Fruit fly (Drosophila melanogaster): ENCODE data around the gene mei-217.

The mei-217 gene

DNA sequence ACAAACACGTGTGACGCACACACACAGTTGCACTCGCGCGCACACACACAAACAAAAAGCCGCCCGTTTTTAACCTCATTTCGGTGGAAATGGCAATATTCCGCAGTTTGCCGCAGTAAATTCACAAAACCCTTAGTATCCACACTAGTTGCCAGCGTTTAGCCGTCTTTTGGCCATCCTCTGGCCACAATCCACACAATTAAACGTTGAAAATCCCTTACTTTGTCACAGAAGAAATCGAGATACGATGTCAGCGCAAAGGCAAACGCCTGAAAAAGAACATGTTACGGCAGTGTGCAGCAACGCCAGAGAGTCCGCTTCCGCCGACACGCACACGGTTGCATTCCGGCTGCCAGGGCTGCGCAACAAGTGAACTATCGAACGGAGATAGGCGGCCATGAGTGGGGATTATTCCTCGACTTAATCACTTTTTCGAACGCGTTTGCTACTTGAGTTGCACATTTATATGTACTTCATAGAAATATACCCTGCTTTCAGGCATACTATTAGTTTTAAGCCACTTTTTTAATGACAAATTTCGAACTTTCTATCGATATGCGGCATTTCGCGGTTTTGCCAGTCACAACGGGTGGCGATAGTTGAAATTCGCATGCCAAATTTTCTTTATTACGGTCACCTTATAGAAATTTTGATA lies 5.3 kb upstream of the mei-217 start, which contains the start of gene RpS5a (continued):
- TF ChIP-seq CG10543 (GFP tag; optimal IDR thresholded peaks at IDR 0.05) (peak; percentile 92), Usf (GFP tag; optimal IDR thresholded peaks at IDR 0.05) (peak; percentile 84), ERR (GFP tag; optimal IDR thresholded peaks at IDR 0.05) (peak; percentile 30), Dp (GFP tag; optimal IDR thresholded peaks at IDR 0.05) (peak; percentile 25), eyg (GFP tag; optimal IDR thresholded peaks at IDR 0.05) (peak; percentile 73), tll (GFP tag; optimal IDR thresholded peaks at IDR 0.05) (peak in 1 of 2 experiments; percentile 97), CG10267 (tag; optimal IDR thresholded peaks at IDR 0.05) (peak; percentile 91), CG31224 (GFP tag; IDR thresholded peaks at IDR 0.05) (no peak), gcm2 (GFP tag; optimal IDR thresholded peaks at IDR 0.05) (peak; percentile 61), dmrt99B (tag; optimal IDR thresholded peaks at IDR 0.05) (peak; percentile 51), CG12299 (tag; optimal IDR thresholded peaks at IDR 0.05) (peak; percentile 61), CG13424 (tag; optimal IDR thresholded peaks at IDR 0.05) (peak; percentile 60), amos (GFP tag; IDR thresholded peaks at IDR 0.05; ENCODE audit: partially characterized antibody) (peak; percentile 82), CG11696 (GFP tag; IDR thresholded peaks at IDR 0.05) (0 out of 2 replicates have a peak, but pooled peaks have one; percentile 53), stwl (tag; optimal IDR thresholded peaks at IDR 0.05) (peak; percentile 55), p53 (GFP tag; optimal IDR thresholded peaks at IDR 0.05) (peak; percentile 88), trh (GFP tag; optimal IDR thresholded peaks at IDR 0.05) (peak; percentile 61), eve (GFP tag; optimal IDR thresholded peaks at IDR 0.05) (peak in 1 of 2 experiments; percentile 17), Xrp1 (GFP tag; IDR thresholded peaks at IDR 0.05) (no peak; the same call in 1 of the 2 replicates), CG11398 (GFP tag; optimal IDR thresholded peaks at IDR 0.05) (peak; percentile 77), CG43689 (GFP tag; IDR thresholded peaks at IDR 0.05) (no peak), CG4854 (GFP tag; optimal IDR thresholded peaks at IDR 0.05) (peak; percentile 70), ham (GFP tag; IDR thresholded peaks at IDR 0.05) (no peak), CG12236 (GFP tag; optimal IDR thresholded peaks at IDR 0.05) (peak; percentile 45), CG15696 (tag; optimal IDR thresholded peaks at IDR 0.05) (peak; percentile 28), CG13296 (GFP tag; optimal IDR thresholded peaks at IDR 0.05) (peak; percentile 87), CG9817 (tag; optimal IDR thresholded peaks at IDR 0.05) (peak; percentile 77), CG11504 (tag; optimal IDR thresholded peaks at IDR 0.05) (no peak), bbx (GFP tag; IDR thresholded peaks at IDR 0.05; ENCODE audit: partially characterized antibody) (peak; percentile 31; the same call in 1 of the 2 replicates), nerfin-1 (tag; optimal IDR thresholded peaks at IDR 0.05) (peak; percentile 72), Hmx (GFP tag; optimal IDR thresholded peaks at IDR 0.05) (no peak), prd (optimal IDR thresholded peaks at IDR 0.05) (no peak), prd (GFP tag; IDR thresholded peaks at IDR 0.05) (peak; percentile 69), row (GFP tag; IDR thresholded peaks at IDR 0.05) (peak; percentile 77), slbo (GFP tag; IDR thresholded peaks at IDR 0.05) (peak; percentile 75), Ada2b (GFP tag; IDR thresholded peaks at IDR 0.05) (no peak), dan (GFP tag; IDR thresholded peaks at IDR 0.05) (no peak), caup (GFP tag; optimal IDR thresholded peaks at IDR 0.05; ENCODE audit: severe bottlenecking) (peak; percentile 95), tx (GFP tag; optimal IDR thresholded peaks at IDR 0.05) (peak; percentile 55), E2f1 (GFP tag; IDR thresholded peaks at IDR 0.05) (peak; percentile 44; the same call in 1 of the 2 replicates), H2.0 (GFP tag; IDR thresholded peaks at IDR 0.05) (peak; percentile 64), CG8290 (GFP tag; optimal IDR thresholded peaks at IDR 0.05) (peak; percentile 79), CG8290 (tag; optimal IDR thresholded peaks at IDR 0.05) (peak; percentile 70 to 86), CG7839 (tag; optimal IDR thresholded peaks at IDR 0.05) (peak; percentile 67), wek (GFP tag; optimal IDR thresholded peaks at IDR 0.05) (peak; percentile 85), Deaf1 (tag; optimal IDR thresholded peaks at IDR 0.05) (no peak), CG14014 (GFP tag; IDR thresholded peaks at IDR 0.05) (peak; percentile 56), br (optimal IDR thresholded peaks at IDR 0.05) (no peak), Eip74EF (GFP tag; optimal IDR thresholded peaks at IDR 0.05) (peak in 1 of 2 experiments; percentile 34), Optix (GFP tag; IDR thresholded peaks at IDR 0.05) (peak; percentile 71; the same call in 2 of the 3 replicates)
